Worm (Caenorhabditis elegans): ENCODE measurements around the gene T09F3.4.

T09F3.4 gene

DNA sequence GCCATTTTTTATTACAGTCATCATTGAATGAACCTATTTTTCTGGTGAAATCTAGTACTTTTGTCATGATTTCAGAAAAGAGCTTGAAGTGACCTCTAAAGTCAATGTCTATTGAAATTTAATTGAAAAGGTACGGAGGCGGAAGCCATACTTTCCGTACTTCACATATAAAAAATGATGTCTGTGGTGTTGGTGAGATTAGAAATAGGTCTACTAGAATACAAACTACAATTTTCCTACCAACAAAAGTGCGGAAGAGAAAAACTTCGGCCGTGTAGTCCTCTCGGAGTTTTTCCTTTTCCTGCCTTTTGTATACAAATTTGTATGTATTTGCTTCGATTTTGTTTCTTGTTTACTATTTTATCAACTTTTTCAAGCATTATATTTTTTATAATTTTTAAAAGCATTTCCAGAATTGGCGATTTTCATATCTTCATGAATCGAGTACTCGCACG is at the start of gene T09F3.4:
TSS of gene T09F3.4 (plus strand) at position 405 of the 455 bp plus-strand sequence.
- TF ChIP-seq hnd-1 (tag; optimal IDR thresholded peaks at IDR 0.05), result no peak
- TF ChIP-seq scrt-1 (GFP tag; IDR thresholded peaks at IDR 0.05), result no peak
- no peak for TF ChIP-seq ama-1 (optimal IDR thresholded peaks at IDR 0.05)
- no peak for TF ChIP-seq tbx-11 (GFP tag; IDR thresholded peaks at IDR 0.05)
- no peak for TF ChIP-seq ceh-13 (GFP tag; optimal IDR thresholded peaks at IDR 0.05)
- no peak for TF ChIP-seq hmbx-1 (tag; optimal IDR thresholded peaks at IDR 0.05)
- peak; percentile 37; the same call in 1 of the 2 replicates for TF ChIP-seq tbx-37 (GFP tag; conservative IDR thresholded peaks at IDR 0.05)
- no peak for TF ChIP-seq tra-4 (tag; optimal IDR thresholded peaks at IDR 0.05)

DNA sequence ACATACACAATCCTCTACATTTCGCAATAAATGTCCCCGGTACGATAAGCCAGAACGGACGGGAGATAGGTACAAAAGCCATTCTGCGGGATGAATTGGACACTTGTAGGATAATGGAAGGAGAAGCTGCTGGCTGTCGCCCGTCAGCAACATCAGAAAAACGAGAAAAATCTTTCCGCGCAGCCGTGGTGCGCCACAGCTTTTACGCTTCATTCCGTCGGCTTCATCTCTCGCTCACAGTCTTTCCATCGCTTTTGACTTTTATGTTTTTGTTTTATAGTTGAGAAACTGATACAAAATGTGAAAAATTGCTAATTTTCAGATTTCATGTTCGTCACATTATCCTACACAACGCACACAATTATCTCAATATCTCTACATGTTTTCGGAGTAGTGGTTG is 49.4 kb upstream of the T09F3.4 start, which contains the start of gene C07E3.10:
TSS of gene C07E3.10 (plus strand) at position 301 of the 400 bp plus-strand sequence.
- no peak for TF ChIP-seq pes-1 (GFP tag; IDR thresholded peaks at IDR 0.05)
- TF ChIP-seq flt-1 (GFP tag; IDR thresholded peaks at IDR 0.05), result no peak
- no peak for TF ChIP-seq B0310.2 (tag; optimal IDR thresholded peaks at IDR 0.05)
- TF ChIP-seq aly-1 (tag; optimal IDR thresholded peaks at IDR 0.05), result no peak
- no peak for TF ChIP-seq ceh-36 (tag; optimal IDR thresholded peaks at IDR 0.05)
- TF ChIP-seq hmg-4 (GFP tag; optimal IDR thresholded peaks at IDR 0.05), result no peak
- no peak for TF ChIP-seq hmbx-1 (tag; optimal IDR thresholded peaks at IDR 0.05)
- TF ChIP-seq scrt-1 (GFP tag; IDR thresholded peaks at IDR 0.05), result no peak
- TF ChIP-seq ets-7 (tag; optimal IDR thresholded peaks at IDR 0.05), result no peak
- TF ChIP-seq ceh-13 (GFP tag; optimal IDR thresholded peaks at IDR 0.05), result no peak
- no peak for TF ChIP-seq tbx-37 (GFP tag; conservative IDR thresholded peaks at IDR 0.05)
- no peak for TF ChIP-seq tbx-11 (GFP tag; IDR thresholded peaks at IDR 0.05)
- no peak for TF ChIP-seq sea-1 (GFP tag; conservative IDR thresholded peaks at IDR 0.05)

- TF ChIP-seq sea-1 (GFP tag; conservative IDR thresholded peaks at IDR 0.05), result no peak
- TF ChIP-seq tra-4 (tag; optimal IDR thresholded peaks at IDR 0.05), result no peak
- TF ChIP-seq aly-1 (tag; optimal IDR thresholded peaks at IDR 0.05), result no peak
- TF ChIP-seq tbx-37 (GFP tag; conservative IDR thresholded peaks at IDR 0.05), result no peak
- TF ChIP-seq hmg-4 (GFP tag; optimal IDR thresholded peaks at IDR 0.05), result no peak
- TF ChIP-seq hmbx-1 (tag; optimal IDR thresholded peaks at IDR 0.05), result no peak
- TF ChIP-seq ets-7 (tag; optimal IDR thresholded peaks at IDR 0.05), result no peak
- TF ChIP-seq B0310.2 (tag; optimal IDR thresholded peaks at IDR 0.05), result no peak
These were observed 45.6 kb upstream of the T09F3.4 start, which contains the start of gene stip-1 for ce11 chrII:10349915-10350314. Gene stip-1 (minus strand): TSS chrII:10350012.

ce11 chrII:10350487-10350886 is 45.0 kb upstream of the T09F3.4 start, which contains the start of gene C07E3.9:
Gene C07E3.9 (plus strand): TSS chrII:10350756.
- TF ChIP-seq pes-1 (GFP tag; IDR thresholded peaks at IDR 0.05) (no peak), aly-1 (tag; optimal IDR thresholded peaks at IDR 0.05) (no peak), sea-1 (GFP tag; conservative IDR thresholded peaks at IDR 0.05) (no peak), ceh-13 (GFP tag; optimal IDR thresholded peaks at IDR 0.05) (no peak), scrt-1 (GFP tag; IDR thresholded peaks at IDR 0.05) (no peak), ceh-36 (tag; optimal IDR thresholded peaks at IDR 0.05) (no peak), hmg-4 (GFP tag; optimal IDR thresholded peaks at IDR 0.05) (no peak), hnd-1 (tag; optimal IDR thresholded peaks at IDR 0.05) (no peak), tbx-37 (GFP tag; conservative IDR thresholded peaks at IDR 0.05) (no peak), F13C5.2 (tag; optimal IDR thresholded peaks at IDR 0.05) (no peak), flt-1 (GFP tag; IDR thresholded peaks at IDR 0.05) (no peak), hmbx-1 (tag; optimal IDR thresholded peaks at IDR 0.05) (no peak), ets-7 (tag; optimal IDR thresholded peaks at IDR 0.05) (no peak), ama-1 (optimal IDR thresholded peaks at IDR 0.05) (no peak), B0310.2 (tag; optimal IDR thresholded peaks at IDR 0.05) (no peak), tra-4 (tag; optimal IDR thresholded peaks at IDR 0.05) (no peak), tbx-11 (GFP tag; IDR thresholded peaks at IDR 0.05) (no peak)

- TF ChIP-seq B0310.2 (tag; optimal IDR thresholded peaks at IDR 0.05) (no peak), tbx-11 (GFP tag; IDR thresholded peaks at IDR 0.05) (no peak)
These were observed 43.5 kb upstream of the T09F3.4 start, which contains the start of gene C07E3.8 for ce11 chrII:10351963-10352362. Gene C07E3.8 (plus strand): TSS chrII:10352263.

DNA sequence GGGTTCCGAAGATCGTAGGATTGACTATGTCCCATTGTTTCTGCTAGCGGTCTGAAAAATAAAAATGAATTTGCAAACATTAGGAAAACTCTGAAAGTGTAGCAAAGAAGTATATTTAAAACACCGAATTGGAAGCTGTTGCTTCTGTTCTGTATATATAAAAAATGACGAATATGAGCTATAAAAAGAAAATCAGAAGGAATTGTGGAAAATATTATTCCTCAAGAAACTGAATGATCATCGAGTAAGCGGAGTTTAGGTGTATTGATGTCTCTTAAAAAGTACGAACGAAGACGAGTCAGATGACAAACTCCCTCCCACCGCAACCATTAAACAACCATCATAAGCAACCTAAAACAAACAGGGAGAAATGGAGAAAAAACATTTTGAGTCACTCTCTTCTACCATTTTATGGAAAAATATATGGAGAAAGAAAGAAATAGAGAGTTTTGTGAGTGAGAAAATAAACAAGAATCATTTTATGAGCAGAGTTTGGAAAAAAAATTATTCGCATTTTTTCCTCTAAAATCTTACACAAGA is 38.0 kb upstream of the T09F3.4 start, which contains the start of gene C07E3.3:
TSS of gene C07E3.3 (minus strand) at position 51 of the 540 bp plus-strand sequence.
- TF ChIP-seq tbx-37 (GFP tag; conservative IDR thresholded peaks at IDR 0.05) (no peak), scrt-1 (GFP tag; IDR thresholded peaks at IDR 0.05) (no peak), hmg-4 (GFP tag; optimal IDR thresholded peaks at IDR 0.05) (no peak), ceh-36 (tag; optimal IDR thresholded peaks at IDR 0.05) (no peak), tbx-11 (GFP tag; IDR thresholded peaks at IDR 0.05) (no peak), ama-1 (optimal IDR thresholded peaks at IDR 0.05) (no peak), ceh-13 (GFP tag; optimal IDR thresholded peaks at IDR 0.05) (no peak), aly-1 (tag; optimal IDR thresholded peaks at IDR 0.05) (no peak), pes-1 (GFP tag; IDR thresholded peaks at IDR 0.05) (no peak), B0310.2 (tag; optimal IDR thresholded peaks at IDR 0.05) (no peak), F13C5.2 (tag; optimal IDR thresholded peaks at IDR 0.05) (no peak), ets-7 (tag; optimal IDR thresholded peaks at IDR 0.05) (no peak), flt-1 (GFP tag; IDR thresholded peaks at IDR 0.05) (no peak), tra-4 (tag; optimal IDR thresholded peaks at IDR 0.05) (no peak), hnd-1 (tag; optimal IDR thresholded peaks at IDR 0.05) (no peak)

- TF ChIP-seq pes-1 (GFP tag; IDR thresholded peaks at IDR 0.05) (no peak), F13C5.2 (tag; optimal IDR thresholded peaks at IDR 0.05) (no peak), hmbx-1 (tag; optimal IDR thresholded peaks at IDR 0.05) (no peak), flt-1 (GFP tag; IDR thresholded peaks at IDR 0.05) (no peak), ceh-36 (tag; optimal IDR thresholded peaks at IDR 0.05) (no peak)
These were observed 35.0 kb upstream of the T09F3.4 start, which contains the start of gene C07E3.4 for ce11 chrII:10360487-10360886. Gene C07E3.4 (plus strand): TSS chrII:10360787.

- TF ChIP-seq tbx-11 (GFP tag; IDR thresholded peaks at IDR 0.05) (no peak), ama-1 (optimal IDR thresholded peaks at IDR 0.05) (peak; percentile 65)
These were observed 28.3 kb upstream of the T09F3.4 start, which contains the start of gene ceh-57 for ce11 chrII:10367202-10367601. Gene ceh-57 (minus strand): TSS chrII:10367296.

All from whole organism, early embryonic.